Fruit fly (Drosophila melanogaster): ENCODE results near the gene jvl.

Gene jvl

DNA sequence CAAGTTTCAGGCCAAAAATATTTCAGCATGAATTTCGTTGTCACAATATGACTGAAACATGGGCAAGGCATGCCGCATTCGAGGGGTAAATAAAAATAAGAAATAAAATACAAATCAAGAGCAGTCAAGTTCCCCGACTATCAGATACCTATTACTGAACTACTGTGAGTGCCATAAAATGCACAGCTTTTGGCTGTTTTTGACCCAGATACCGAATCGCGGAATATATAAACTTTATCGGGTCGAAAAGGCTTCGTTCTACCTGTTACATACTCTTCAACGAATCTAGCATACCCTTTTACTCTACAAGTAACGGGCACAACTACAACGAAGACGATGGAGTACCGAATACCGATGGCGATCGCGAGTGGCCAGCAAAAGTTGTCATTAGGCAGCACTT is 34.5 kb upstream of the jvl start (continued):
- no peak for TF ChIP-seq Nf-YB (GFP tag; optimal IDR thresholded peaks at IDR 0.05)
- peak; percentile 56 for TF ChIP-seq sens-2 (GFP tag; IDR thresholded peaks at IDR 0.05)
- TF ChIP-seq dm (GFP tag; optimal IDR thresholded peaks at IDR 0.05): no peak
- TF ChIP-seq CG7357 (GFP tag; IDR thresholded peaks at IDR 0.05): peak; percentile 64; the same call in 2 of the 3 replicates
- peak; percentile 26; the same call in 1 of the 3 replicates for TF ChIP-seq CG14050 (GFP tag; IDR thresholded peaks at IDR 0.05)
- no peak for TF ChIP-seq CG15011 (GFP tag; optimal IDR thresholded peaks at IDR 0.05)
- peak; percentile 48 for TF ChIP-seq Oli (tag; optimal IDR thresholded peaks at IDR 0.05)
- TF ChIP-seq tap (tag; optimal IDR thresholded peaks at IDR 0.05): peak; percentile 42
- TF ChIP-seq CG6175 (GFP tag; IDR thresholded peaks at IDR 0.05): peak; percentile 31; the same call in 1 of the 3 replicates
- peak; percentile 19 for TF ChIP-seq Abd-B (GFP tag; optimal IDR thresholded peaks at IDR 0.05)
- no peak for TF ChIP-seq CG7928 (GFP tag; optimal IDR thresholded peaks at IDR 0.05)
- peak; percentile 17 for TF ChIP-seq CG18619 (GFP tag; optimal IDR thresholded peaks at IDR 0.05)
- peak; percentile 15 for TF ChIP-seq CG17568 (GFP tag; optimal IDR thresholded peaks at IDR 0.05)
- no peak for TF ChIP-seq CG6254 (GFP tag; optimal IDR thresholded peaks at IDR 0.05)
- peak; percentile 83 for TF ChIP-seq slbo (GFP tag; IDR thresholded peaks at IDR 0.05)
- TF ChIP-seq sd (tag; optimal IDR thresholded peaks at IDR 0.05): peak; percentile 89
- TF ChIP-seq Taf1 (GFP tag; IDR thresholded peaks at IDR 0.05): 0 out of 2 replicates have a peak, but pooled peaks have one; percentile 56
- TF ChIP-seq CG4424 (GFP tag; optimal IDR thresholded peaks at IDR 0.05): peak; percentile 18
- TF ChIP-seq CG13287 (GFP tag; IDR thresholded peaks at IDR 0.05; ENCODE audit: partially characterized antibody): peak; percentile 29; the same call in 1 of the 2 replicates
- no peak for TF ChIP-seq TFAM (GFP tag; optimal IDR thresholded peaks at IDR 0.05)
- no peak for TF ChIP-seq CG1024 (GFP tag; IDR thresholded peaks at IDR 0.05)
- TF ChIP-seq CG2129 (GFP tag; IDR thresholded peaks at IDR 0.05; ENCODE audit: partially characterized antibody): no peak
- TF ChIP-seq seq (GFP tag; IDR thresholded peaks at IDR 0.05): peak; percentile 63
- TF ChIP-seq CG6272 (GFP tag; IDR thresholded peaks at IDR 0.05): no peak
- peak; percentile 51 for TF ChIP-seq ranshi (GFP tag; IDR thresholded peaks at IDR 0.05)
- TF ChIP-seq ap (GFP tag; IDR thresholded peaks at IDR 0.05): peak; percentile 73
- no peak for TF ChIP-seq fd102C (GFP tag; optimal IDR thresholded peaks at IDR 0.05)
- peak; percentile 40; the same call in 1 of the 2 replicates for TF ChIP-seq CG31224 (GFP tag; IDR thresholded peaks at IDR 0.05)
- TF ChIP-seq caup (GFP tag; optimal IDR thresholded peaks at IDR 0.05; ENCODE audit: severe bottlenecking): peak; percentile 45
- peak; percentile 77; the same call in 3 of the 4 replicates for TF ChIP-seq chinmo (GFP tag; IDR thresholded peaks at IDR 0.05; ENCODE audit: partially characterized antibody)
- peak; percentile 61 for TF ChIP-seq vnd (GFP tag; IDR thresholded peaks at IDR 0.05; ENCODE audit: partially characterized antibody)
- peak; percentile 70 for TF ChIP-seq CG6689 (GFP tag; IDR thresholded peaks at IDR 0.05)
- TF ChIP-seq CG18011 (GFP tag; optimal IDR thresholded peaks at IDR 0.05): no peak
- no peak for TF ChIP-seq CG11696 (GFP tag; IDR thresholded peaks at IDR 0.05)
- TF ChIP-seq gro (GFP tag; optimal IDR thresholded peaks at IDR 0.05): peak; percentile 68
- peak; percentile 67 for TF ChIP-seq Xrp1 (GFP tag; IDR thresholded peaks at IDR 0.05)
- TF ChIP-seq ttk (GFP tag; IDR thresholded peaks at IDR 0.05): peak; percentile 77
- no peak for TF ChIP-seq CG8290 (GFP tag; optimal IDR thresholded peaks at IDR 0.05)
- TF ChIP-seq CG8290 (tag; optimal IDR thresholded peaks at IDR 0.05): peak in 1 of 2 experiments; percentile 73
- peak; percentile 41 for TF ChIP-seq HHEX (GFP tag; optimal IDR thresholded peaks at IDR 0.05)
- TF ChIP-seq CG7963 (GFP tag; IDR thresholded peaks at IDR 0.05; ENCODE audit: partially characterized antibody): peak; percentile 62
- peak; percentile 74 for TF ChIP-seq al (GFP tag; IDR thresholded peaks at IDR 0.05)
- no peak for TF ChIP-seq Sox100B (GFP tag; optimal IDR thresholded peaks at IDR 0.05)
- TF ChIP-seq CG4328 (GFP tag; optimal IDR thresholded peaks at IDR 0.05): no peak
- peak; percentile 78 for TF ChIP-seq CG2120 (GFP tag; optimal IDR thresholded peaks at IDR 0.05)
- TF ChIP-seq lilli (GFP tag; optimal IDR thresholded peaks at IDR 0.05): peak; percentile 70
- TF ChIP-seq CG32532 (GFP tag; IDR thresholded peaks at IDR 0.05): peak; percentile 83
- TF ChIP-seq h (optimal IDR thresholded peaks at IDR 0.05): no peak
- TF ChIP-seq CG17359 (tag; optimal IDR thresholded peaks at IDR 0.05): peak; percentile 51
- TF ChIP-seq Mes4 (GFP tag; optimal IDR thresholded peaks at IDR 0.05): peak; percentile 34
- peak; percentile 20 for TF ChIP-seq ab (GFP tag; optimal IDR thresholded peaks at IDR 0.05)

Measured in whole organism, embryonic.